Fruit fly (Drosophila melanogaster): ENCODE measurements around the gene pn.

Gene pn

dm6 chrX:2138417-2138816 lies 42.6 kb upstream of the pn start (continued):
- TF ChIP-seq CG31388 (GFP tag; optimal IDR thresholded peaks at IDR 0.05) (no peak), CG12769 (tag; optimal IDR thresholded peaks at IDR 0.05) (peak; percentile 8), bcd (GFP tag; optimal IDR thresholded peaks at IDR 0.05) (no peak), CG11695 (GFP tag; IDR thresholded peaks at IDR 0.05) (no peak), pho (GFP tag; optimal IDR thresholded peaks at IDR 0.05) (no peak), CG18599 (GFP tag; optimal IDR thresholded peaks at IDR 0.05) (peak; percentile 13), CG8089 (GFP tag; optimal IDR thresholded peaks at IDR 0.05) (no peak), GATAe (GFP tag; conservative IDR thresholded peaks at IDR 0.05) (no peak), CG34224 (GFP tag; IDR thresholded peaks at IDR 0.05; ENCODE audit: partially characterized antibody) (no peak), CG8290 (GFP tag; optimal IDR thresholded peaks at IDR 0.05) (no peak), CG8290 (tag; optimal IDR thresholded peaks at IDR 0.05) (no peak), cad (GFP tag; optimal IDR thresholded peaks at IDR 0.05) (peak; percentile 88), CG16815 (GFP tag; optimal IDR thresholded peaks at IDR 0.05) (no peak), run (tag; optimal IDR thresholded peaks at IDR 0.05) (no peak), corto (GFP tag; optimal IDR thresholded peaks at IDR 0.05) (no peak), Pdp1 (GFP tag; optimal IDR thresholded peaks at IDR 0.05) (peak in 1 of 2 experiments; percentile 11), Neu2 (GFP tag; optimal IDR thresholded peaks at IDR 0.05; ENCODE audit: borderline replicate concordance) (no peak), fru (optimal IDR thresholded peaks at IDR 0.05) (no peak), CG10147 (GFP tag; optimal IDR thresholded peaks at IDR 0.05) (no peak), chinmo (GFP tag; IDR thresholded peaks at IDR 0.05; ENCODE audit: partially characterized antibody) (no peak), ewg (GFP tag; optimal IDR thresholded peaks at IDR 0.05) (peak; percentile 79), CG14014 (GFP tag; IDR thresholded peaks at IDR 0.05) (no peak), Med (GFP tag) (peak; percentile 14), lov (optimal IDR thresholded peaks at IDR 0.05) (no peak), lov (GFP tag; IDR thresholded peaks at IDR 0.05) (no peak), CG10979 (tag; optimal IDR thresholded peaks at IDR 0.05) (no peak), ranshi (GFP tag; IDR thresholded peaks at IDR 0.05) (no peak), CG12942 (GFP tag; optimal IDR thresholded peaks at IDR 0.05) (no peak), Abd-B (GFP tag; optimal IDR thresholded peaks at IDR 0.05) (peak; percentile 60), unc-4 (GFP tag; IDR thresholded peaks at IDR 0.05; ENCODE audit: partially characterized antibody) (no peak), lab (GFP tag; optimal IDR thresholded peaks at IDR 0.05) (no peak), H15 (GFP tag; IDR thresholded peaks at IDR 0.05) (no peak), CG3838 (GFP tag; optimal IDR thresholded peaks at IDR 0.05) (no peak), CG10209 (GFP tag; optimal IDR thresholded peaks at IDR 0.05) (no peak), CG7357 (GFP tag; IDR thresholded peaks at IDR 0.05) (no peak), CG1529 (GFP tag; optimal IDR thresholded peaks at IDR 0.05) (no peak), ftz-f1 (GFP tag; optimal IDR thresholded peaks at IDR 0.05) (peak; percentile 5), Oaz (GFP tag; IDR thresholded peaks at IDR 0.05) (no peak), B-H2 (GFP tag; optimal IDR thresholded peaks at IDR 0.05) (no peak), row (GFP tag; IDR thresholded peaks at IDR 0.05) (no peak), PHDP (tag; optimal IDR thresholded peaks at IDR 0.05) (no peak), CG8924 (tag; optimal IDR thresholded peaks at IDR 0.05) (no peak), Nf-YC (tag; optimal IDR thresholded peaks at IDR 0.05) (peak; percentile 80), abd-A (tag; optimal IDR thresholded peaks at IDR 0.05) (peak; percentile 95), CG4854 (GFP tag; optimal IDR thresholded peaks at IDR 0.05) (no peak), grn (GFP tag; optimal IDR thresholded peaks at IDR 0.05) (no peak), Trl (optimal IDR thresholded peaks at IDR 0.05) (peak in 1 of 2 experiments; percentile 76), Trl (GFP tag; optimal IDR thresholded peaks at IDR 0.05) (no peak), Hey (tag; optimal IDR thresholded peaks at IDR 0.05) (no peak), CG42726 (GFP tag; IDR thresholded peaks at IDR 0.05; ENCODE audit: partially characterized antibody) (no peak), CG3995 (GFP tag; optimal IDR thresholded peaks at IDR 0.05) (no peak), Awh (GFP tag; IDR thresholded peaks at IDR 0.05) (peak; percentile 64), Ets65A (GFP tag) (no peak)
